Fruit fly (Drosophila melanogaster): ENCODE measurements around the gene Taf8.
A peak's percentile ranks its signal among the peaks of the same experiment; 100 is the strongest.

Taf8 gene

DNA sequence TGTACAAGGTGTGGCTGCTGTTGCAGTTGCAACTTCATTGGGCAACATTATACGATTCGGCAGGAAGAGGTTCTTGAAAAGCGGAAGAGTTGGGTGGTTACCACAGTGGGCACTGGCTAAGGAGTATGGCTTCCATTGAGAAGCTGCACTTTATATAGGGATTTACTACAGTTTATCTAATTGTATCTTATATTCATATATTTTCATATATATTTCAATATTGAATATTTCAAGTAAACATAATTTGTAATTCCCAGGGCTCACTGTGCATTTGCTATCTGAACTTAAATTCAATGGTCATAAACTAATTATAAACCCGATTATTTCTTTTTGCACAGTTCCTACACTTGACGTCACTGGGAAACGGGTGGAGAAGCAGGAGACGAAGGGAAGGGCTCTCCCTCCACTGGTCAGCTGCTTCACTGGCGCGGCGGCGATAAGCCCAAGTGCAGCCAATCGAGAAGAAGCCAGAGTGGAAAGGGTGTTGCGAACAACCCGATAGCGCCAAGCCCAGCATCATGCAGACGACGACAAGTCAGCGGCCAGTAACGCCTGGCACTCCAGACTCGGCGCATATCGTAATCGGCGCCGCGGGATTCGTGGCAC, 6.9 kb upstream of the Taf8 start:
- peak; percentile 87 for TF ChIP-seq noc (tag; optimal IDR thresholded peaks at IDR 0.05)

DNA sequence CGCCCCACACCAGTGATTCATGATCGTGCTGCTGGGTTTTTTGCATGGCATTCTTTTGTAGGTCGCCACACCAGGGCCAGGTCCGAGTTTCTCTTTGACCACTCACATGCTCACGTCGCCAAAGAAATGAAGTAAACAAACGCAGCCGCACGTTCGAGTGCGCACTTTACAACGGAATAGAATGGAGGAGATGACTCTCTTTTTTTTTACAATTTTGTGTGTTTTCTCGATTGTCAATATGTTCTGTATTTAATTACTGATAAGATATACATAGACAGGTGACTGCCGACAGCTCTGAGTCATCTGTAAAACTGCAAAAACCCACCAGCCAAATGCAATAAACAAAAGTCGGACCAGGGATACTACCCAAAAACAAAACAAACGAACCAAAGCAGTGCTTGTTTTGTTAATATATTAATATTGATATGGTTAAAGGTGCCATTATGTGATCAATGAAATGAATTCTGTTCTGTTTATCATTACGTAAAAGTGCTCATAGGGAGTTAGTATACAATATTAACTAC, 1.6 kb upstream of the Taf8 start:
- TF ChIP-seq noc (tag; optimal IDR thresholded peaks at IDR 0.05), result no peak

DNA sequence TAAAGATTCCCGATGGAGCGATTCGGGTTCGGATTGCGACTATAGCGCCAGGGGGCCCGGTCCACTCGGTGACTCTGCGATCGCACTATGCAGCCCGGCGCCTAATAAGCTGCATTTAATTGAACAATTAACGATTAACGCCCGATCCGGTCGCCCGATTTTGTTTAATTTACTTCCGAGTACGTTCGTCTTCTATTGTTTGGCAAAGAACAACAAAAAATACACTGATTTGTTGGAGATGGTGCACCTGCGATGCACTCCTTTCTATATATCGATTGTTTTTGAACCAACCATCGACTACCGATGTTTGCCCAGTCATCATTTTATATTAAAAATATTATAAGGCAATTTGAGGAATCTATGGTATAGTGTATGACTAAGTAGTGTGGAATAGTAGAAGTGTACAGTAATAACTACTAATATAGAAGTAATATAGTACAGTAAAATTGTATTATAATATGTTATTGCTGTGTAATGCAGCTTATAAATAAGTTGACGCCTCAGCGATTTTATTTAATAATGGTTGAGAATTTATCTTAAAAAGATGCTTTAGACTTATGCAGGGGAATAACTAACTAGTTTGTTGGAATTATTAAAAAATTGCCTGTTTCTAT, 565 bp upstream of the Taf8 start, which contains the start of gene Mvb12:
Gene Mvb12 (minus strand): TSS at position 217 of the 614 bp plus-strand sequence.
- peak; percentile 21 for TF ChIP-seq noc (tag; optimal IDR thresholded peaks at IDR 0.05)

DNA sequence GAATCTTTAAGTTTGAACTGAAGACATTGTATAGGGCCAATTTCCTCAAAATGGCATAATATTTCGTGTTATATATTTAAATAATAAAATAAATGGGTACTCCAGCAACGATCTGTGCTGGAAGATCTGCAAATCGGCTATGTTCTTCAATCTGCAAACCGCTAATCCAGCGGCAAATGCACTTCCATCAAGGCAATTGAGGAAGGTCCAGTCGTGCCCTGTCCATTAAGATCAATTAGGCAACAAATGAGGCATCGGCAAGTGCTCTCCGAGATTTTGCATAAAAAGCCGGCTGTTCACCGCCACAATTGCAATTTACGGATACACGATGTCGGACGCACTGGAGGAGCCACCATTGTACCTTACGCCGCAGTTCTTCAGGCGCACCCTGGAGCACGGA, 1.6 kb downstream of the Taf8 start, which contains the start of gene CG7135:
Gene CG7135 (plus strand): TSS at position 301 of the 400 bp plus-strand sequence.
- TF ChIP-seq noc (tag; optimal IDR thresholded peaks at IDR 0.05), result no peak

dm6 chrX:18106686-18107085, 4.9 kb downstream of the Taf8 start:
- TF ChIP-seq noc (tag; optimal IDR thresholded peaks at IDR 0.05), result no peak

DNA sequence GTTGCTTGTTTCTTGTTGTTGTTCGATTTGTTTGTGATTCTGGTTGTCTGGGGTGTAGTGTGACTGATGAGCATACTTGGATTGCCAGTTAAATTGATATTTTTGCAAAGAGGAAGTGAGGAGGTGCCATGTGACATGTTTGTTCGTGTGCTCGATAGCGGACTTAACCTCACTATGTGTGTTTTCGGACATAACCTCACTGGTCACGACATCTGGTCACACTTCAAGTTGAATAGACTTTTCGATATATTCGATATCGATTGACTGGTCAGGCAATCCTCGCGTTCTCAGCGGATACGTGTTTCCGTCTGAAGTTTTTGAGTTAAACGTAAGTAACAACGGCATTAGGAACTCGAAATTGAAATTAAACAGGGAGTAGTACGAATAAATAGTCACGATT, 6.9 kb downstream of the Taf8 start:
- no peak for TF ChIP-seq noc (tag; optimal IDR thresholded peaks at IDR 0.05)

dm6 chrX:18114770-18115169, 13.0 kb downstream of the Taf8 start:
- TF ChIP-seq noc (tag; optimal IDR thresholded peaks at IDR 0.05), result no peak

DNA sequence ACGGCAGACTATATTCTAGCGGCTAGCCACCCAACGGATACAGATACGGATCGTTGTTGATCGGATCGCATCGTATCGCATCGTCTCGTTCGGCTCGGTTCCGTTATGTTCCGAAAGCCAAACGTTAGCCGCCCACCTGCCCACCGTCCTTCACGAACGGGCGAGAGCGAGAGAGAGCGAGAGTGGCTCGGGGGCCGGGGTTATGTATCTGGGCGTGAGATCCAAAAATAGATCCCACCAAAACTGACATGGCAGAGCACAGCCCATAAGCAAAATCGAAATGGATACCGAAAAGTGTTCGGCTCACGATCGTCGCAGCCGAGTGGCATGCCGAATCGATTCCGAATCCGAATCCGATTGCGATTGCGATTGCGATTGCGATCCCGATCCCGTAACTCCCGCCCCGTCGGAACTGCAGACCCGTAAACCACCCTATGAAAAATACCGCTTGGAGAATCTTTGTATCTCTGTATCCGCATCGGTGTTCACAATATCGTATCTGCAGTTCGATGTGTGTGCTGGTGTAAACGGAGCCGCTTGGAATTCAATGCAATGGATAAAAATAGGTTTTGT, 15.1 kb downstream of the Taf8 start, which contains the start of gene wupA:
Gene wupA (minus strand): TSS at position 112 of the 573 bp plus-strand sequence.
- no peak for TF ChIP-seq noc (tag; optimal IDR thresholded peaks at IDR 0.05)

DNA sequence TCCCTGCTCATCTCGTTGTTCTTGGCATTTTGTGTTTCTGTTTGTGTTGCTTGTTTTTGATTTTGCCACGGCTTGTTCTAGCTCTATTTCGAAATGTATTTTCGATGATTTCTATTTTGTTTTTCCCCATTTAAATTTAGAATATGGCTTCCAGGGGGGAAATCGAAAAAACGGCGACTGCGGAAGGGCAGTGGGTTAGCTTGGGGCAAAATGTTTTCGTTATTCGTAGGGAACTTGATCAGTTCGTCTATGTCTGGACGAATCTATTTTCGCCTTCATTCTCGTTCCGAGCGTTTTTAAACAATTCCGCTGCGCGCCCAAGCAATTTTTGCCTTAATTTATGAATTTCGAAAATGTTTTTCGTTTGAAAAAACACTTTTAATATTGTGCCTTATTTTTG, 16.7 kb downstream of the Taf8 start:
- TF ChIP-seq noc (tag; optimal IDR thresholded peaks at IDR 0.05), result no peak

- TF ChIP-seq noc (tag; optimal IDR thresholded peaks at IDR 0.05), result no peak
These were observed 23.8 kb downstream of the Taf8 start for dm6 chrX:18125520-18125919.

dm6 chrX:18129297-18129696, 27.5 kb downstream of the Taf8 start:
- no peak for TF ChIP-seq noc (tag; optimal IDR thresholded peaks at IDR 0.05)

- no peak for TF ChIP-seq noc (tag; optimal IDR thresholded peaks at IDR 0.05)
These were observed 28.4 kb downstream of the Taf8 start, which contains the start of gene CG43133 for dm6 chrX:18130168-18130567. Gene CG43133 (minus strand): TSS chrX:18130178.

DNA sequence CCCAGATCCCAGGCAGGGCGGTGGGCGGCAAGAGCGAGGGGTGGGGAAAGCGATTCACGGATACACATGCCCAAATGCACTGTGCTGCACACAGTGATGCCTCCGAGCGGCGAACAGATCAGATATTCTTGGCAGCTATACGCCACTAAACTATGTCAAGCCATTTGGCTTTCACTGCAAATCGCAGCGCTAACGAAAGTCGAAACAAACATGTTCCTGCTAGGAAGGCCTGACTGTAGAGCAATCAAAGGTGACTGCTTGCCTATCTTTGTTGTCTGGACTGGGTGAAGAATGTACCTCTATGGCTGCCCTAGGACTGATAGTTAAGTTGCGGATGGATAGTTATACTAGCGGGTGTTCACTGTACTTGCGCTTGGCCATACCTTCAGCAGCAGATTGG, 34.3 kb downstream of the Taf8 start:
- TF ChIP-seq noc (tag; optimal IDR thresholded peaks at IDR 0.05), result no peak

DNA sequence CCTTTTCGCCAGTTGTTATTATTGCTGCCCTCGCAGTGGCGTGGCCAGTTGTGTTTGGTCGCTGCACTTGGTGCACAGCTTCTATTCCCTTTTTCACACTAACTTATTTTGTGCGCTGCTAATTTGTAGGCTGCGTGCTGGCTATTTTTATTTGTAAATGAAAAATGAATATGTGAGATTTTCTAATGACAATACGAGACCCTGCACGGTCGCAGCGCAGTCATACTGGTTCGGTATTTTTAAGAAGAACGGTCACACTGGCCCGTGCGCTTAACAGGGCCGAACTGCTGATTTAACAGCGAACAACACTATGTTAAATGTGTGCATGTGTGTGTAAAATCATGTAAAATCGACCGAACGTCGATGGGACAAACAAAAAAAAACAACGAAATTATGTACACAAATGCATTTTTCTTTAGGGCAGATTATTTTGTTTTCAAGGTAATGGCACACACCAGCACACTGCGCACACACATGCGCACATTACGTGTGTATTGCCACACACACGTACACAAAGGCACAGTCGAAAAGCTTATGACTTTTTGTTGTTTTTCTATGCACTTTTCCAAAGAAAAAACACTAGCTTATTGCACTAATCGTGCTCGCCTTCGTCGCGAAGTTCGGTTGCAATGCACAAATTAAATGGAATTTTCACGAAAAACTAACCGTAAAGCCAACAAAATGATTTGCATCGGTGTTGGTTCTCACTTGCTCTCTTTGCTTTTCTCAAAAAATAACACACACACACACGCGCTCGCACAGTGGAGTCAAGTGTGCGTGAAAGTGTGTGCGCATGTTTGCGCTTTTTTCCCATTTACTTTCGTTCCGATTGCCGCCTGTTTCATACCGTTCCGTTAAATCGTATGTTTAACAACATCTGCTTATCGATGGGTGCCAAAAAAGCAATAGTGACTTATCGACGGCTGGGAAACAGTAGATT, 35.4 kb downstream of the Taf8 start, which contains the start of gene ari-1:
Gene ari-1 (minus strand): TSS at position 875 of the 940 bp plus-strand sequence.
- TF ChIP-seq noc (tag; optimal IDR thresholded peaks at IDR 0.05), result no peak

DNA sequence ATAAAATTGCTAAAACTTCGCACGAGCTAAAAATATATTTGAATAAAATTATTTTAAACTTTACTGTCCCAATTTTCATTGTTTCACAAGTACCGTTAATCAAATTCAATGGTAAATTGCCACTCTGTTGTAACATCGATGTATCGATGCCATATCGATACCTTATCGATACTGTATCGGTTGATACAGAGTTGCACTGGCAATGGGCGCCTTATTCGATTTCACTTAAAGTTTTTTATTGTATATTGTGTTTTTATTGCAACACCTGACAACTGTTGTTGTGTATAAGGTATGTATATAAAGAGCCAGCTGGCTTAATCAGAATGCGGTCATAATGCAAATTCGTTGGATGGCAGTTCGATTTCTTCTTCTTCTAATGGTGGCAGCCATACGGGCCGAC, 36.5 kb downstream of the Taf8 start, which contains the start of gene CG43229:
Gene CG43229 (plus strand): TSS at position 246 of the 400 bp plus-strand sequence.
- no peak for TF ChIP-seq noc (tag; optimal IDR thresholded peaks at IDR 0.05)

DNA sequence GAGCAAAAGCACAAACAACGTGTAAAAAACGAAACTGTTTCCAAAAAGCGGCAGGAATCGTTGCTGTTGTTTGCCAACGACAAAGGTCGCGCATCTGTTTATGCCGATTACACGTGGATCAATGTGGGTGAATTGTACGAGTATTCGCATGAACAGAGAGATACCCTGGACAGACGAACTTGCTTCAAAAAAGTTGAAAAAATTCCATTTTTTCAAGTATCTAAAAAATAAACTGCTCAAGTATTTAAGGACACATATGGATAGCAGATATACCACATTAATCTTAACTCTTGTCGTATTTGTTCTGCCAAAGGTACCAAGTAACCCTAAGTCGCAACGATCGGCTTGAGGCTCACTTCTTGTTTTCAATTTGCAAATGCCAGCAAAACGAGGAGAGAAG, 38.2 kb downstream of the Taf8 start:
- TF ChIP-seq noc (tag; optimal IDR thresholded peaks at IDR 0.05), result no peak

Measured in whole organism, larva.